Worm (Caenorhabditis elegans): ENCODE measurements around the gene ZK1248.4.

ce11 chrII:5838453-5838852, 20.1 kb downstream of the ZK1248.4 start, which contains the start of gene ZK1248.15:
- TF ChIP-seq K02D7.2 (tag; optimal IDR thresholded peaks at IDR 0.05) (no peak), fkh-10 (GFP tag; optimal IDR thresholded peaks at IDR 0.05) (no peak), elt-4 (tag; optimal IDR thresholded peaks at IDR 0.05) (no peak), eyg-1 (tag; optimal IDR thresholded peaks at IDR 0.05) (no peak), nhr-11 (tag; optimal IDR thresholded peaks at IDR 0.05) (no peak), pqm-1 (tag; optimal IDR thresholded peaks at IDR 0.05) (no peak), lin-11 (tag; optimal IDR thresholded peaks at IDR 0.05) (no peak), rnt-1 (tag; optimal IDR thresholded peaks at IDR 0.05) (no peak), F13H6.1 (tag; optimal IDR thresholded peaks at IDR 0.05) (no peak), pha-2 (tag; optimal IDR thresholded peaks at IDR 0.05) (no peak), ceh-9 (tag; optimal IDR thresholded peaks at IDR 0.05) (no peak)

All from whole organism, late embryonic.